Worm (Caenorhabditis elegans): ENCODE data around the gene srtx-1.

The srtx-1 gene

DNA sequence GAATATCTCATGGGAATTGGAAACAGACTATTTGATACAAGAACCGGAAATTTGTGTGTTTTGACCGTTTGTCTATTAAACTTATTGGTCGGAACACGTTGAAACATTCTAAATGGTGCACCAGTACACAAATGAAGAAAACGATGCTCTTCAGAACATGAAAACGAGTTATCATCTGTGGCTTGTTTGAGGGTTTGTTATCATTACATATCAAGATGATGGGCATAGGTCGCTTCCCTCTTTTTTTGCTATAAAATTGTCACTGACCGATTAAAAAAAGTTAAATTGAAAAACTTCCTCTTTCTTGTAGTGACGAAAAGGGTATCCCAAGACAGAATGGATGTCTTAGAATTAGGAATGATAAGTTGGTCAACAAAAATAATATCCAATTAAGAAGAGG lies 47.6 kb downstream of the srtx-1 start:
- TF ChIP-seq dsc-1 (tag; optimal IDR thresholded peaks at IDR 0.05) (no peak), lin-35 (GFP tag; optimal IDR thresholded peaks at IDR 0.05) (no peak), ceh-88 (GFP tag; IDR thresholded peaks at IDR 0.05) (no peak), ceh-90 (tag; optimal IDR thresholded peaks at IDR 0.05) (no peak), nhr-77 (tag; optimal IDR thresholded peaks at IDR 0.05) (no peak), ama-1 (optimal IDR thresholded peaks at IDR 0.05) (no peak), hlh-4 (tag; optimal IDR thresholded peaks at IDR 0.05) (no peak), skn-1 (tag; optimal IDR thresholded peaks at IDR 0.05) (no peak), fkh-10 (GFP tag; optimal IDR thresholded peaks at IDR 0.05) (no peak), hlh-17 (GFP tag; optimal IDR thresholded peaks at IDR 0.05; ENCODE audit: borderline replicate concordance) (no peak), elt-3 (tag; optimal IDR thresholded peaks at IDR 0.05) (no peak), nhr-28 (tag; optimal IDR thresholded peaks at IDR 0.05) (no peak), pax-3 (tag; optimal IDR thresholded peaks at IDR 0.05) (no peak), alr-1 (tag; optimal IDR thresholded peaks at IDR 0.05; ENCODE audit: borderline replicate concordance) (no peak), rnt-1 (tag; optimal IDR thresholded peaks at IDR 0.05) (no peak), nhr-47 (tag; optimal IDR thresholded peaks at IDR 0.05) (no peak), pqm-1 (tag; optimal IDR thresholded peaks at IDR 0.05) (no peak), sup-37 (GFP tag; optimal IDR thresholded peaks at IDR 0.05) (no peak), nhr-20 (tag; optimal IDR thresholded peaks at IDR 0.05) (no peak), fkh-8 (tag; optimal IDR thresholded peaks at IDR 0.05) (no peak)

DNA sequence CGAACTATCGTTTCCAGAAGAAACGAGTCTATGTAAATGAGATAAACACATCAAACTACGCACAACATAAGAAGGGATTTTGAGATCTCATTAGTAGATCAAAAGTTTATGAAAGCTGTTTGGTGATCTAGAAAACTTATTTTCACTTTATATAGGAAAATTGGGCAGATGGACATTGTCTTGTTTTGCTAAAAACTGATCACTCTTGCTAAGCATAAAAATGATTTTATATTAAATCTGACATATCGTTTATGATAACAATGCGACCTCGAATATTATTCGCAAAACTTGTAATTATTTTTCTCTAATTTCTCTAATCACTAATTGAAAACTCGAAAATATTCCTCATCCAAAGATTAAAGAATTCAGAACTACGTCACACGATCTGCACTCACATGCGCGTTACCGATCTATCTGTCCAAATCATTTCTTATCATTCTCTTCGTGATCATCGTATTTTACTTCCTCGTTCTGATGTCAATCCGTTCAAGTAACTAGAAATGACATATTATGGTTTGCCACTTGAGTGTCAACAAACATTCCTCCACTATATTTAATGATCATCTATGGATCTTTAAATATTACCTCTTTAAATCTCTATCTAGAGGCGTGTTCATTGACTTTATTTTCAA lies 48.9 kb downstream of the srtx-1 start, which contains the start of gene F55G1.7:
Gene F55G1.7 (minus strand): TSS at position 51 of the 632 bp plus-strand sequence.
- TF ChIP-seq tlp-1 (tag; optimal IDR thresholded peaks at IDR 0.05) (no peak), nhr-71 (tag; optimal IDR thresholded peaks at IDR 0.05) (no peak), ztf-11 (tag; optimal IDR thresholded peaks at IDR 0.05) (no peak), mep-1 (tag; optimal IDR thresholded peaks at IDR 0.05) (no peak), egl-27 (tag; optimal IDR thresholded peaks at IDR 0.05) (no peak), sox-4 (tag; optimal IDR thresholded peaks at IDR 0.05) (no peak), tbx-2 (tag; optimal IDR thresholded peaks at IDR 0.05) (peak; percentile 56), lin-14 (GFP tag; optimal IDR thresholded peaks at IDR 0.05) (peak; percentile 45), lir-3 (tag; optimal IDR thresholded peaks at IDR 0.05; ENCODE audit: poor library complexity) (no peak), blmp-1 (tag; optimal IDR thresholded peaks at IDR 0.05) (peak; percentile 55), unc-130 (tag; optimal IDR thresholded peaks at IDR 0.05) (no peak), F16B12.6 (tag; optimal IDR thresholded peaks at IDR 0.05) (no peak), ceh-88 (GFP tag; IDR thresholded peaks at IDR 0.05) (no peak), efl-1 (optimal IDR thresholded peaks at IDR 0.05) (no peak), efl-1 (GFP tag; optimal IDR thresholded peaks at IDR 0.05 in 1 of 2) (peak in 1 of 2 experiments; percentile 20), lin-35 (GFP tag; optimal IDR thresholded peaks at IDR 0.05) (peak in 1 of 2 experiments; percentile 35), lin-13 (GFP tag; optimal IDR thresholded peaks at IDR 0.05) (no peak), nhr-20 (tag; optimal IDR thresholded peaks at IDR 0.05) (peak; percentile 66), nhr-11 (tag; optimal IDR thresholded peaks at IDR 0.05) (no peak), irx-1 (tag; optimal IDR thresholded peaks at IDR 0.05) (no peak), mdl-1 (tag; optimal IDR thresholded peaks at IDR 0.05) (no peak), elt-3 (tag; optimal IDR thresholded peaks at IDR 0.05) (peak in 5 of 6 experiments; percentile 13 to 90 (median 29)), ceh-63 (GFP tag; optimal IDR thresholded peaks at IDR 0.05) (no peak), ztf-4 (tag; optimal IDR thresholded peaks at IDR 0.05) (no peak), nhr-85 (tag) (peak; percentile 54), unc-62 (GFP tag; optimal IDR thresholded peaks at IDR 0.05) (no peak)

Measured in whole organism, L1 larva.